Fruit fly (Drosophila melanogaster) whole organism, larva: ENCODE measurements around the gene Pex14.

Experiments
- noc ChIP-seq: fragments of 200-800 bp; sonication (Bioruptor generic); optimal IDR thresholded peaks from 3 replicates; lab custom pipeline; 2019; ENCODE audit warnings: missing biosample characterization, mild to moderate bottlenecking, missing genetic modification characterization, moderate library complexity

The Pex14 gene

dm6 chr3L:20778224-20779063 is at the start of gene Pex14, which contains the start of gene Pex16:
Pex14 (plus strand) TSS chr3L:20778799.
Pex16 (minus strand) TSS chr3L:20778264.
- no peak for TF ChIP-seq noc (tag; lab: Kevin White, UChicago)

DNA sequence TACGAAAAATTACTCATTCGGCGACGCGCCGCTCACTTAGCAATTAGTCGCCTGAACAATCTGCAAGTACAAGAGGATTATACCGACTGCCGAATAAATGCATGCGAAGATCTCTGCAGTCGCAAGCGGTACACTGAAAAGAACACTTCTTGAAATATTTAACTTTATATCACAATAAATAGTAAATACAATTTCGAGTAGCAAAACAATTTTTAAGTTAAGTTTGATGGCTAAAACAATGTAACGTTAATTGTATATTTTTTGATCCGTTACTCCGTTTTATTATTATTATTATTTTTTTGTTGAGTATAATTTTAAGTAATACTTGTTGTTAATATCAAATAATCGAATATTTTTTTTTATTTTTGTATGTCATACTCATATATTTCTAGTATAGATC is 49.2 kb upstream of the Pex14 start:
- TF ChIP-seq noc (tag; lab: Kevin White, UChicago) = no peak

dm6 chr3L:20730323-20731238 is 48.0 kb upstream of the Pex14 start, which contains the start of gene CG13252:
CG13252 (plus strand) TSS chr3L:20730591.
- TF ChIP-seq noc (tag; lab: Kevin White, UChicago) = no peak

DNA sequence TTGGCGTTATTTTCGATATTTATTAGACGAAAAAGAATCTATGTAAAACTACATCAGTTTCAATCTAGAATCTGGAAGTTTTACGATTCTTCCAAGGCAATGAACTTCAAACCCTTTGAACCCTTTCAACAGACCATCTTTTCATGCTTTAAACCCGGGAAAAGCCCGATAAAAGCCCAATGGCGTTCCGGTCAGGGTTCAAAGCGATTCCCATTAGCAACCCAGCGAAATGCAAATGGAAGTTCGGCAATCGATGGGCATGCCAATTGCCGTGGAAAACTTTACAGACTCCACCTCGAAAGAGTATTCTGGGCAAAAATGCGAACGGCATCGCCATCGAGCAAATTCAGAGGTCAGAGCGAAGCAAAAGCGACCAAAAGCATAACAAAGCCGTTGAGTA is 46.1 kb upstream of the Pex14 start:
- TF ChIP-seq noc (tag; lab: Kevin White, UChicago) = no peak

DNA sequence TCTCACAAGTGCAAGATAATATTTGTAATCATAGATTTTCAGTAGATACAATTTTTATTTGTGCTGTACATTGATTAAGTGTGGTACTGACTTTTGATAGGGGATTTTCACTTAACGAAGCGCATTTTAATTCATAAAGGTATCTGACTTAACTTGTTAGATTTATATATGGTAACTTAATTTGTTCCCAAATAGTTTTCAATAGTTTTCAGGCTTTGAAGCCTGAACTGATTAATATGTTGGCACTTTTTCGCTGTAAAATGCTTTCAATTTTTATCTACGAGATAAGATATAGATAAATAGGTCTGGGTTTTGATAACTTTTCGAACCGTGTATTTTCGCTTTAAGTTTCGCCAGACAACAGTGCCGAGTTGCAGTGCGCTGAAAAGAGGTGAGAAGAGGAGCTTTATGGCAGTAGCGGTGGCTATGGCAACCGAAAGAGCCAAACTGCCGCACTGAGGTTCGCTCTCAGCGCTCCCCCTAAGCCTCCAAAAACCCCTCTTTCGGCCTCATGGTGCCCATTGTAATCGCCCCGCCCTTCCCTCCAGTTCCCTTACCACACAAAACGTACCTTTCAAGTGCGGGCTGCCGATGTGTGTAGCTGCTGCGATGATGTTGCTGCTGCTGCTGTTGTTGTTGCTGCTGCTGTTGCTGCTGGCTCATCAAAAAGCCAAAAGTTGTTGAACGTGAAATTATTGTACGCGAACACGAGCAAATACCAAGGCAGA is 44.9 kb upstream of the Pex14 start:
- TF ChIP-seq noc (tag; lab: Kevin White, UChicago) = no peak

dm6 chr3L:20734258-20734624 is 44.4 kb upstream of the Pex14 start:
- TF ChIP-seq noc (tag; lab: Kevin White, UChicago) = no peak

dm6 chr3L:20736266-20736665 is 42.3 kb upstream of the Pex14 start:
- TF ChIP-seq noc (tag; lab: Kevin White, UChicago) = no peak

DNA sequence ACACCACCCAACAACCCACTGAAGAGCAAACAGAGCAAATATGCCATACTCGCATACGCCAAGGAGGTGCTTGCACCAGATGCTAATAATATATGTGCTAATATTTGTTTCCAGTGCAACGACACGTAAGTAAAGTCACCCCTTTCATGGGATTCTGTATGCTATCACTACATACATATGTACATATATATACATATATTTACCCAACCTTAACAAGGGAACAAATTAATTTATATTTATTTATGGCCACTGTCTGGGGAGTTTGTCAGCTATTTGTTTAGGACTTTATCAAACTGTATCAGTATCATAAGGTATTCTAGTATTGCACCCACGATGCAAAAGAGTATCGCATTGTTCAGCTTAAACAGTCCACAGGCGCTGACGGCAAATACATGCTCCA is 41.3 kb upstream of the Pex14 start:
- TF ChIP-seq noc (tag; lab: Kevin White, UChicago) = no peak

- no peak for TF ChIP-seq noc (tag; lab: Kevin White, UChicago)
Measured at dm6 chr3L:20739414-20739813, 39.2 kb upstream of the Pex14 start, which contains the start of gene Gr77a. Gr77a (minus strand) TSS chr3L:20739430.

DNA sequence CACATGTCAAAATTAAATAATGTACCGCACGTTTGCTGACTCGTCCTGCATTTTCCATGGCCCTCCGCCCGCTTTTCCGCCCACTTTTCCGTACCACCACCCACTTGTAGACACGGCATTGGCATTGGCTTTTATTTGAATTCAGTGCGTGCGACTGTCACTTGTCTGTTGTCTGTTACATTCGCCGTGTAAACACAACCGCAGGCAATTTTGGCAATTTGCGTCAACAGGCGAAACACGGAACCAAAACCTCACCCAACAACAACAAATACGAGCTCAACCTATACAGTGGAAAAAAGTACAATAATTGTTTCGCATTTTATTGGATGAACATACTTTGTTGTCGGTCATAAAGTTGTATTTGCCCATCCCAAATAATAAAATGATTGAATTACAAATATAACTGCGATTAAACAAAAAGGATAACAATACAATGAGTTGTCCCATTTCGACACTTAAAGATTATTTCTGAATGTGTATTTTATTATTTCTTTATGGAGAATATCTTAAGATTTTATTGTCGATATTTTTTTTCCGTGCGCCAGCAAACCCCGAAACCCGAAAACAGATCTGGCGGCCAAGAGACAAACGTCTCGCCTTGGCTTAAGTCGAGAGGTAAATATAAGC is 31.2 kb upstream of the Pex14 start:
- no peak for TF ChIP-seq noc (tag; lab: Kevin White, UChicago)

DNA sequence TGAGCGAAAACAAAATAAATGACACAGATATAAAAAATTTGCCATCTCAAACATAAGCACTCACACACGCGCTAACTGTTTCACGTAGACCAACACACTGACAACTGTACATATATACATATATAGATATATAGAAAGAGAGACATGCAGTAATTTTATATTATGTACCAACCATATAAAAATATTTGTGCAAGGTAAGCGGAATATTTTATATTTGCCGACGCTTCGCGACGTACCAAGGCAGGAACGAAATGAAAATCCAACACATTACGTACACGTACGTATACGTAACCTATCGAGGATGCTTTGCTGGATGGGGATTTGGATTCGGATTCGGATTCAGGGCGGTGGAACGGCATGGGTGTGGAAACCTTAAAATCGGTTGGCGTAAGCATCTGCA is 30.0 kb upstream of the Pex14 start:
- no peak for TF ChIP-seq noc (tag; lab: Kevin White, UChicago)

DNA sequence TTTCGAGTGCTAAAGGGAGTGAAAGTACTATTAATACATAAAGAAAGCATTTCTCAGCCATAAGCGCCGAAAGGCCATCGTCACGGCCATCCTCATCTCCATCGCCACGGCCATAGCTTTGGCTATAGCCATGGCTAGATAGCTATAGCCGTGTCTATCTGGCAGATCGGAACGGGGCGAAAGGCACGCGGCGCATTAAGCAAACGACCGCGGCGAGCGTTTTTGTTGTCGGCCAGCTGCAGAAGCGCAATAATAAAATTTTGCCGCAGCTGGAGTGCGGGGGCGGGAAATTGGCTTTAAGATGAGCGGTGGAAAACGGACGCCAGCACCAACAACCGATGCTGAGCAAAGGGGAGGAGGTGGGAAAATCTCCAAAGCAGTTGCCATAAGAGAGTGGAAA is 28.2 kb upstream of the Pex14 start:
- TF ChIP-seq noc (tag; lab: Kevin White, UChicago) = no peak

dm6 chr3L:20752964-20753363 is 25.6 kb upstream of the Pex14 start:
- no peak for TF ChIP-seq noc (tag; lab: Kevin White, UChicago)

DNA sequence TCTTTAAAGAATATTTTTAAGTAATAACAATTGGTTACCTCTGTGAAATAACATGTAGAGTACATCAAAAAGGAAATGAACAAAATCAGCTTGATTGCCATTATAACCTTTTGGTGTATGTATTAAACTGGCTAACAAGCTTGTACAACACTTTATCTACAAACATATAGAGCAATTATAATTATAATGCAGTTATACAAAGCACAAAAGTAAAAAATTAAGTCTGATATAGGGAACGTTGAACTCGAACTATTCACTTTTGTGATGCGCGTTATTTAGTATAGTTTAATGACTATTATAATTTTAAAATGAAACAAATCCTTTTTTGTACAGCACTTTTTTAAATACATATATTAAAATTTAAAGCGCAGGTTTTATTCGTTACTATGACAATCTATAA is 23.0 kb upstream of the Pex14 start, which contains the start of gene CG33912:
CG33912 (minus strand) TSS at position 101 of the 400 bp plus-strand sequence.
- no peak for TF ChIP-seq noc (tag; lab: Kevin White, UChicago)

DNA sequence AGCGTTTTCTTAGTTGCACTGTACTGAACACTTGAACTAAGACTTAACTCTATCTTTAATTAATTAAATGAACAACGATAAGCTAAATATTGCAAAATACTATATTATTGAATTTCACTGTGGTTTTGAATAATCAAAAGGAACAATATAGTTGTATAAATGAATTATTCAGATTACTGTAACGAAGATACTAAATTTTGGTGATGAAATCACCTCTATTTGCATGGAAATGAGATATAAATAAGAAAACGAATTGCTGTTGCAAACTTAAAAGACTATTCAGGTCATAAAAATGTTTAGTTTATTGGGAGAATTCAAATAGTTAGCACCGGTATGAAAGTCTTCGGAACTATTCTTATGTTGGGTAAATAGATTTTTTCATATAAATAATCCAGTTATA is 20.0 kb upstream of the Pex14 start, which contains the start of gene CG43251:
CG43251 (plus strand) TSS at position 301 of the 400 bp plus-strand sequence.
- no peak for TF ChIP-seq noc (tag; lab: Kevin White, UChicago)
